Fruit fly (Drosophila melanogaster): ENCODE measurements around the gene CG8852.

Gene CG8852

dm6 chr2L:3576520-3576919 lies 51.6 kb downstream of the CG8852 start (continued):
- TF ChIP-seq Dip2 (GFP tag; IDR thresholded peaks at IDR 0.05) (no peak), CG18262 (tag; optimal IDR thresholded peaks at IDR 0.05) (no peak), repo (GFP tag; optimal IDR thresholded peaks at IDR 0.05) (no peak), CG32772 (GFP tag; IDR thresholded peaks at IDR 0.05) (no peak), Mad (GFP tag; optimal IDR thresholded peaks at IDR 0.05) (no peak), CG10274 (GFP tag; optimal IDR thresholded peaks at IDR 0.05) (no peak), pnt (GFP tag; optimal IDR thresholded peaks at IDR 0.05) (no peak), nmo (GFP tag; optimal IDR thresholded peaks at IDR 0.05) (no peak), CG17328 (GFP tag; IDR thresholded peaks at IDR 0.05) (no peak), row (GFP tag; IDR thresholded peaks at IDR 0.05) (0 out of 3 replicates have a peak, but pooled peaks have one; percentile 33), peb (GFP tag; IDR thresholded peaks at IDR 0.05) (no peak), toy (GFP tag; IDR thresholded peaks at IDR 0.05) (no peak), CG8388 (GFP tag; optimal IDR thresholded peaks at IDR 0.05) (no peak), zf30C (GFP tag; optimal IDR thresholded peaks at IDR 0.05) (peak; percentile 0), az2 (GFP tag; optimal IDR thresholded peaks at IDR 0.05) (peak; percentile 3), CG17612 (GFP tag; IDR thresholded peaks at IDR 0.05) (no peak), ind (GFP tag; optimal IDR thresholded peaks at IDR 0.05) (no peak), zfh1 (GFP tag; IDR thresholded peaks at IDR 0.05) (0 out of 3 replicates have a peak, but pooled peaks have one; percentile 40), CG16815 (GFP tag; optimal IDR thresholded peaks at IDR 0.05) (no peak), Adf1 (GFP tag; IDR thresholded peaks at IDR 0.05) (no peak), sisA (GFP tag; IDR thresholded peaks at IDR 0.05) (0 out of 2 replicates have a peak, but pooled peaks have one; percentile 3), mld (GFP tag; IDR thresholded peaks at IDR 0.05; ENCODE audit: partially characterized antibody) (no peak), Med (GFP tag) (peak; percentile 24), Stat92E (GFP tag; optimal IDR thresholded peaks at IDR 0.05) (no peak), CG16863 (GFP tag; optimal IDR thresholded peaks at IDR 0.05) (no peak), unc-4 (GFP tag; IDR thresholded peaks at IDR 0.05; ENCODE audit: partially characterized antibody) (no peak), Aef1 (GFP tag; IDR thresholded peaks at IDR 0.05) (no peak), chn (GFP tag; optimal IDR thresholded peaks at IDR 0.05) (no peak), gt (GFP tag; IDR thresholded peaks at IDR 0.05) (no peak), CG11085 (GFP tag; IDR thresholded peaks at IDR 0.05) (no peak), Deaf1 (tag; optimal IDR thresholded peaks at IDR 0.05) (no peak), unpg (GFP tag; optimal IDR thresholded peaks at IDR 0.05) (no peak), CG8478 (optimal IDR thresholded peaks at IDR 0.05) (no peak), vvl (GFP tag; IDR thresholded peaks at IDR 0.05) (no peak), CG10209 (GFP tag; optimal IDR thresholded peaks at IDR 0.05) (no peak), CG43689 (GFP tag; IDR thresholded peaks at IDR 0.05) (no peak), CG4424 (GFP tag; optimal IDR thresholded peaks at IDR 0.05) (no peak), Dfd (GFP tag; optimal IDR thresholded peaks at IDR 0.05) (no peak), sd (tag; optimal IDR thresholded peaks at IDR 0.05) (no peak), CG13123 (GFP tag; optimal IDR thresholded peaks at IDR 0.05) (no peak), stwl (tag; optimal IDR thresholded peaks at IDR 0.05) (no peak), Side (GFP tag; optimal IDR thresholded peaks at IDR 0.05) (no peak), H15 (GFP tag; IDR thresholded peaks at IDR 0.05) (no peak), run (tag; optimal IDR thresholded peaks at IDR 0.05) (no peak), chif (GFP tag; optimal IDR thresholded peaks at IDR 0.05) (peak in 1 of 2 experiments; percentile 13), CG15601 (tag; optimal IDR thresholded peaks at IDR 0.05) (no peak), CG10321 (GFP tag; IDR thresholded peaks at IDR 0.05) (no peak), eve (GFP tag; optimal IDR thresholded peaks at IDR 0.05) (no peak), E2f2 (GFP tag; IDR thresholded peaks at IDR 0.05) (no peak), D (optimal IDR thresholded peaks at IDR 0.05) (no peak), D (GFP tag; optimal IDR thresholded peaks at IDR 0.05) (no peak), bigmax (GFP tag; optimal IDR thresholded peaks at IDR 0.05) (no peak), gem (tag; optimal IDR thresholded peaks at IDR 0.05) (peak; percentile 15)

Data from whole organism, embryonic.